Worm (Caenorhabditis elegans): Measurements from ENCODE around the gene cpg-8.

- TF ChIP-seq ztf-11 (tag; optimal IDR thresholded peaks at IDR 0.05) (no peak), unc-62 (GFP tag; optimal IDR thresholded peaks at IDR 0.05) (no peak), snpc-4 (tag; optimal IDR thresholded peaks at IDR 0.05) (no peak), pha-4 (tag; optimal IDR thresholded peaks at IDR 0.05) (no peak), unc-39 (tag; optimal IDR thresholded peaks at IDR 0.05) (no peak), nhr-76 (tag; optimal IDR thresholded peaks at IDR 0.05) (no peak), nhr-28 (tag; optimal IDR thresholded peaks at IDR 0.05) (no peak), mep-1 (tag; optimal IDR thresholded peaks at IDR 0.05) (no peak), tbx-8 (GFP tag; optimal IDR thresholded peaks at IDR 0.05) (no peak), nhr-12 (tag; optimal IDR thresholded peaks at IDR 0.05) (no peak), mls-2 (tag; optimal IDR thresholded peaks at IDR 0.05) (no peak), ceh-83 (GFP tag; optimal IDR thresholded peaks at IDR 0.05) (no peak), ces-1 (GFP tag; optimal IDR thresholded peaks at IDR 0.05) (no peak)
Observed at ce11 chrV:4655175-4655574, 37.1 kb downstream of the cpg-8 start, which contains the start of gene F41F3.9.
